Fruit fly (Drosophila melanogaster): ENCODE measurements around the gene Ibf2.

DNA sequence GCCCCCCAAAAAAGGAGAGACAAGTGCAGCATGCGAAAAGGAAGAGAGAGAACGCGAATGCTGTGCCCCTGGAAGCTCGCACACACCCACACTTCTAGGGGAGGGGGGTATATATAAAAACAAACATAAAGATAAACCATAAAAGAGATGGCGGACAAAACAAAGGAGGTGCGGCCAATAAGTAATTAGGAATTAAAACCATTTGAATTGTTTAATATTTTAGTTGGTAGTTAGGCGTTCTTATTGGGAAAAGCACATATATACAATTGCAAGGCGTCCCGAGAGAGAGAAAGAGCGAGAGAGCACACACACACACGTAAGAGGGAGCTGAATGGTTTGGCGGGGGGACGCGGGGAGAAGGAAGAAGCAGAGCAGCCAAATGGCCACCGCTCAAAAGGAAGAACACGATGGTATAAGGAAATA lies 22.2 kb downstream of the Ibf2 start:
- TF ChIP-seq Dll (optimal IDR thresholded peaks at IDR 0.05), result no peak
- no peak for TF ChIP-seq psq (optimal IDR thresholded peaks at IDR 0.05)
- no peak for TF ChIP-seq usp (GFP tag; optimal IDR thresholded peaks at IDR 0.05)
- TF ChIP-seq CG8478 (optimal IDR thresholded peaks at IDR 0.05), result no peak
- TF ChIP-seq pan (optimal IDR thresholded peaks at IDR 0.05), result no peak
- no peak for TF ChIP-seq EcR (GFP tag; optimal IDR thresholded peaks at IDR 0.05)
